Fruit fly (Drosophila melanogaster) whole organism, embryonic: Measurements from ENCODE around the gene Blos4.

Source experiments
- ATbp ChIP-seq: fragments of 200-800 bp; sonication (Bioruptor generic); optimal IDR thresholded peaks from 2 replicates; lab custom pipeline; 2017; ENCODE audit warnings: missing biosample characterization, mild to moderate bottlenecking, missing genetic modification characterization, missing genetic modification reagents
- Awh ChIP-seq: fragments of 200-800 bp; sonication (Bioruptor generic); IDR thresholded peaks from 2 replicates; pipeline ENCODE4, ENCODE4 v1.3.6; 2022; ENCODE audit warnings: missing biosample characterization, missing genetic modification characterization
- CG10543 ChIP-seq: fragments of 200-800 bp; sonication (Bioruptor generic); optimal IDR thresholded peaks from 3 replicates; lab custom pipeline; 2017; ENCODE audit warnings: missing biosample characterization, mild to moderate bottlenecking, missing genetic modification characterization, moderate library complexity
- CG11695 ChIP-seq: fragments of 200-800 bp; sonication (Bioruptor generic); IDR thresholded peaks from 3 replicates; pipeline ENCODE4 v1.3.6; 2022; ENCODE audit warnings: missing biosample characterization, missing genetic modification characterization
- CG13296 ChIP-seq: fragments of 200-800 bp; sonication (Bioruptor generic); optimal IDR thresholded peaks from 3 replicates; lab custom pipeline; 2018; ENCODE audit warnings: missing biosample characterization, mild to moderate bottlenecking, missing genetic modification characterization
- CG13624 ChIP-seq: fragments of 200-800 bp; sonication (Bioruptor generic); optimal IDR thresholded peaks from 2 replicates; lab custom pipeline; 2016; ENCODE audit warnings: missing biosample characterization, missing genetic modification characterization
- CG14710 ChIP-seq: fragments of 200-800 bp; sonication (Bioruptor generic); optimal IDR thresholded peaks from 3 replicates; lab custom pipeline; 2019; ENCODE audit warnings: missing biosample characterization, mild to moderate bottlenecking, missing genetic modification characterization, moderate library complexity
- CG15073 ChIP-seq: fragments of 200-800 bp; sonication (Bioruptor generic); optimal IDR thresholded peaks from 2 replicates; lab custom pipeline; 2016; ENCODE audit warnings: missing biosample characterization, missing genetic modification characterization
- CG15479 ChIP-seq: fragments of 200-800 bp; sonication (Bioruptor generic); optimal IDR thresholded peaks from 3 replicates; lab custom pipeline; 2019; ENCODE audit warnings: missing biosample characterization, mild to moderate bottlenecking, missing genetic modification characterization, moderate library complexity
- CG17912 ChIP-seq: fragments of 200-800 bp; sonication (Bioruptor generic); optimal IDR thresholded peaks from 2 replicates; lab custom pipeline; 2018; ENCODE audit warnings: missing biosample characterization, mild to moderate bottlenecking, missing genetic modification characterization
- CG2199 ChIP-seq: fragments of 200-800 bp; sonication (Bioruptor generic); IDR thresholded peaks from 3 replicates; pipeline ENCODE4 v1.3.6; 2022; ENCODE audit warnings: missing biosample characterization, missing genetic modification characterization
- CG2712 ChIP-seq: fragments of 200-800 bp; optimal IDR thresholded peaks from 3 replicates; lab custom pipeline; 2019; ENCODE audit warnings: missing biosample characterization, mild to moderate bottlenecking, missing genetic modification characterization, moderate library complexity
- CG2889 ChIP-seq: fragments of 200-800 bp; sonication (Bioruptor generic); IDR thresholded peaks from 3 replicates; pipeline ENCODE4 v1.3.6; 2022; ENCODE audit warnings: missing biosample characterization, missing genetic modification characterization
- CG3726 ChIP-seq: fragments of 200-800 bp; sonication (Bioruptor generic); IDR thresholded peaks from 3 replicates; pipeline ENCODE4, ENCODE4 v1.3.6; 2022; ENCODE audit warnings: missing biosample characterization, missing genetic modification characterization
- CG42726 ChIP-seq: fragments of 200-800 bp; sonication (Bioruptor generic); IDR thresholded peaks from 2 replicates; pipeline ENCODE4 v1.3.6; 2022; ENCODE audit warnings: missing biosample characterization, missing genetic modification characterization; ENCODE audit not compliant: partially characterized antibody
- CG4360 ChIP-seq: fragments of 200-800 bp; sonication (Bioruptor generic); IDR thresholded peaks from 2 replicates; pipeline ENCODE4 v1.3.6; 2022; ENCODE audit warnings: missing biosample characterization, missing genetic modification characterization
- CG43689 ChIP-seq: fragments of 200-800 bp; sonication (Bioruptor generic); IDR thresholded peaks from 2 replicates; pipeline ENCODE4 v1.3.6; 2022; ENCODE audit warnings: missing biosample characterization, missing genetic modification characterization
- CG6765 ChIP-seq: fragments of 200-800 bp; sonication (Bioruptor generic); optimal IDR thresholded peaks from 3 replicates; lab custom pipeline; 2017; ENCODE audit warnings: missing biosample characterization, mild to moderate bottlenecking, missing genetic modification characterization
- CG7839 ChIP-seq: fragments of 200-800 bp; sonication (Bioruptor generic); optimal IDR thresholded peaks from 3 replicates; lab custom pipeline; 2018; ENCODE audit warnings: missing biosample characterization, mild to moderate bottlenecking, missing genetic modification characterization, moderate library complexity
- CG8388 ChIP-seq: fragments of 200-800 bp; sonication (Bioruptor generic); optimal IDR thresholded peaks from 2 replicates; lab custom pipeline; 2019; ENCODE audit warnings: missing biosample characterization, mild to moderate bottlenecking, missing genetic modification characterization, moderate library complexity
- CG8765 ChIP-seq: fragments of 200-800 bp; sonication (Bioruptor generic); IDR thresholded peaks from 2 replicates; pipeline ENCODE4 v1.3.6; 2022; ENCODE audit warnings: missing biosample characterization, missing genetic modification characterization
- Dad ChIP-seq: fragments of 200-800 bp; sonication (Bioruptor generic); optimal IDR thresholded peaks from 3 replicates; lab custom pipeline; 2016; ENCODE audit warnings: missing biosample characterization, missing genetic modification characterization
- E2f1 ChIP-seq: fragments of 200-800 bp; sonication (Bioruptor generic); IDR thresholded peaks from 2 replicates; pipeline ENCODE4 v1.3.6; 2022; ENCODE audit warnings: missing biosample characterization, missing genetic modification characterization
- Eip74EF ChIP-seq, 2 experiments: fragments of 200-800 bp in 1 of 2; fragments of >200 bp in 1 of 2; sonication (Bioruptor generic) in 1 of 2; optimal IDR thresholded peaks; 2 replicates each; lab custom pipeline; 2017 to 2019; ENCODE audit warnings: missing biosample characterization in 2 of 2, missing genetic modification characterization in 2 of 2, mild to moderate bottlenecking in 1 of 2, moderate library complexity in 1 of 2
- H2.0 ChIP-seq: fragments of 200-800 bp; sonication (Bioruptor generic); IDR thresholded peaks from 2 replicates; pipeline ENCODE4 v1.3.6; 2022; ENCODE audit warnings: missing biosample characterization, missing genetic modification characterization
- Hey ChIP-seq: fragments of 200-800 bp; sonication (Bioruptor generic); optimal IDR thresholded peaks from 3 replicates; lab custom pipeline; 2018; ENCODE audit warnings: missing biosample characterization, mild to moderate bottlenecking, missing genetic modification characterization
- Hmx ChIP-seq: fragments of 200-800 bp; sonication (Bioruptor generic); optimal IDR thresholded peaks from 2 replicates; lab custom pipeline; 2016; ENCODE audit warnings: missing biosample characterization, missing genetic modification characterization
- Hr39 ChIP-seq: fragments of >200 bp; optimal IDR thresholded peaks from 2 replicates; lab custom pipeline; 2017
- Kr ChIP-seq: fragments of 200-800 bp; sonication (Bioruptor generic); optimal IDR thresholded peaks from 2 replicates; lab custom pipeline; 2017; ENCODE audit warnings: missing biosample characterization, mild to moderate bottlenecking, missing genetic modification characterization
- Optix ChIP-seq: fragments of 200-800 bp; sonication (Bioruptor generic); IDR thresholded peaks from 3 replicates; pipeline ENCODE4 v1.3.6; 2022; ENCODE audit warnings: missing biosample characterization, missing genetic modification characterization
- Poxn ChIP-seq: fragments of 200-800 bp; sonication (Bioruptor generic); IDR thresholded peaks from 2 replicates; pipeline ENCODE4 v1.3.6; 2022; ENCODE audit warnings: missing biosample characterization, missing genetic modification characterization
- Ptx1 ChIP-seq: fragments of 200-800 bp; sonication (Bioruptor generic); IDR thresholded peaks from 2 replicates; pipeline ENCODE4 v1.3.6; 2022; ENCODE audit warnings: missing biosample characterization, missing genetic modification characterization
- Ravus ChIP-seq: fragments of 200-800 bp; sonication (Bioruptor generic); IDR thresholded peaks from 2 replicates; pipeline ENCODE4 v1.3.6; 2022; ENCODE audit warnings: missing biosample characterization, missing genetic modification characterization
- ac ChIP-seq: fragments of 200-800 bp; sonication (Bioruptor generic); optimal IDR thresholded peaks from 3 replicates; lab custom pipeline; 2017; ENCODE audit warnings: missing biosample characterization, mild to moderate bottlenecking, missing genetic modification characterization
- ase ChIP-seq: fragments of 200-800 bp; sonication (Bioruptor generic); IDR thresholded peaks from 3 replicates; pipeline ENCODE4 v1.3.6; 2022; ENCODE audit warnings: missing biosample characterization, missing genetic modification characterization
- ash1 ChIP-seq: fragments of 200-800 bp; sonication (Bioruptor generic); optimal IDR thresholded peaks from 2 replicates; lab custom pipeline; 2018; ENCODE audit warnings: missing biosample characterization, mild to moderate bottlenecking, missing genetic modification characterization
- ato ChIP-seq: fragments of 200-800 bp; sonication (Bioruptor generic); IDR thresholded peaks from 2 replicates; pipeline ENCODE4 v1.3.6; 2022; ENCODE audit warnings: missing biosample characterization, missing genetic modification characterization; ENCODE audit not compliant: partially characterized antibody
- bcd ChIP-seq: fragments of 200-800 bp; sonication (Bioruptor generic); optimal IDR thresholded peaks from 2 replicates; lab custom pipeline; 2017; ENCODE audit warnings: missing biosample characterization, mild to moderate bottlenecking, missing genetic modification characterization
- crp ChIP-seq, 2 experiments: fragments of 200-800 bp; sonication (Bioruptor generic); optimal IDR thresholded peaks; 2 replicates in 1 of 2; 3 replicates in 1 of 2; lab custom pipeline; 2017; ENCODE audit warnings: missing biosample characterization in 2 of 2, missing genetic modification characterization in 2 of 2, mild to moderate bottlenecking in 1 of 2, moderate library complexity in 1 of 2
- disco-r ChIP-seq: fragments of 200-800 bp; sonication (Bioruptor generic); optimal IDR thresholded peaks from 2 replicates; lab custom pipeline; 2016; ENCODE audit warnings: missing biosample characterization, missing genetic modification characterization
- dm ChIP-seq: fragments of 200-800 bp; sonication (Bioruptor generic); optimal IDR thresholded peaks from 3 replicates; lab custom pipeline; 2016; ENCODE audit warnings: missing biosample characterization, missing genetic modification characterization
- insv ChIP-seq, 2 experiments: fragments of 200-800 bp; sonication (Bioruptor generic); optimal IDR thresholded peaks; 3 replicates each; lab custom pipeline; 2016 to 2018; ENCODE audit warnings: missing biosample characterization in 2 of 2, missing genetic modification characterization in 2 of 2
- jing ChIP-seq: fragments of 200-800 bp; sonication (Bioruptor generic); optimal IDR thresholded peaks from 2 replicates; lab custom pipeline; 2018; ENCODE audit warnings: missing biosample characterization, mild to moderate bottlenecking, missing genetic modification characterization
- p53 ChIP-seq: fragments of 200-800 bp; sonication (Bioruptor generic); optimal IDR thresholded peaks from 2 replicates; lab custom pipeline; 2016; ENCODE audit warnings: missing biosample characterization, missing genetic modification characterization
- pnt ChIP-seq: fragments of 200-800 bp; sonication (Bioruptor generic); optimal IDR thresholded peaks from 3 replicates; lab custom pipeline; 2016; ENCODE audit warnings: missing biosample characterization, missing genetic modification characterization
- repo ChIP-seq: fragments of 200-800 bp; sonication (Bioruptor generic); optimal IDR thresholded peaks from 2 replicates; lab custom pipeline; 2016; ENCODE audit warnings: missing biosample characterization, missing genetic modification characterization
- run ChIP-seq: fragments of 200-800 bp; sonication (Bioruptor generic); optimal IDR thresholded peaks from 3 replicates; lab custom pipeline; 2018; ENCODE audit warnings: missing biosample characterization, mild to moderate bottlenecking, missing genetic modification characterization
- scrt ChIP-seq: fragments of 200-800 bp; sonication (Bioruptor generic); optimal IDR thresholded peaks from 2 replicates; lab custom pipeline; 2018; ENCODE audit warnings: missing biosample characterization, mild to moderate bottlenecking, missing genetic modification characterization, moderate library complexity
- ssp ChIP-seq: fragments of 200-800 bp; sonication (Bioruptor generic); IDR thresholded peaks from 2 replicates; pipeline ENCODE4 v1.3.6; 2022; ENCODE audit warnings: missing biosample characterization, missing genetic modification characterization
- tll ChIP-seq, 2 experiments: fragments of 200-800 bp in 1 of 2; fragments of >200 bp in 1 of 2; sonication (Bioruptor generic) in 1 of 2; optimal IDR thresholded peaks; 2 replicates each; lab custom pipeline; 2017 to 2019; ENCODE audit warnings: missing biosample characterization in 2 of 2, missing genetic modification characterization in 2 of 2, mild to moderate bottlenecking in 1 of 2, moderate library complexity in 1 of 2
- unpg ChIP-seq: fragments of 200-800 bp; sonication (Bioruptor generic); optimal IDR thresholded peaks from 3 replicates; lab custom pipeline; 2018; ENCODE audit warnings: missing biosample characterization, mild to moderate bottlenecking, missing genetic modification characterization, moderate library complexity

Blos4 gene

DNA sequence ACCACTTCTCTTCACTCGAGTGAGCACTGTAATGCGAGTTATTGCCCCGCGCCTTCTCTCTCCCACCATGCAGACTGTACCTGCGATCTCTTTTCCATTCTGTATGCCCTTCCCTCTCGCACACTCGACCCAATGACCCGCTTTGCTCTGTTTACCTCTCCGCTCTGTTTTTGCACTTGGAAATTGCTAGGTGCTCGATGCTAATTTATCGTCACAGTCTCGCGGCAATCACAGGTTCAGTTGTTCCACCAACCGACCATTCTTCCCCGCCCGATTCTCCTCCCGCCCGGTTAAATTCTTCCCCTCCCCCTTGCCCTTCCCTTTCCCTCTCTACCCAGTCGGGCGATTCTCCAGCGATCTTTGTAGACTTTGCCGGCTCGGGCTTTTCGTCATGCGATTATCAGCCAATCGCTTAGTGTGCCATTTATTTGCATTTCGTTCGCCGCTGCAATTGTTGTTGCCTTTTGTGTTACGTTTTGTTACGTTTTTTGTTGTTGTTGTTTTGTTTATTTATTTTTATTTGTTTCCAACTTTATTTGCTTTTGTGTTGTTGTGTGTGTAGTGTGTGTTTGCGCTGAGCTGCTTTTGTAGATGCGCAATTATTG, 11.0 kb upstream of the Blos4 start (continued):
- no peak for TF ChIP-seq jing
- no peak for TF ChIP-seq p53 (GFP tag; lab: Kevin White, UChicago)
- TF ChIP-seq CG4360 (GFP tag; lab: Robert Waterston, UW) = peak; percentile 42; the same call in 1 of the 2 replicates
- TF ChIP-seq CG8388 (GFP tag; lab: Kevin White, UChicago) = no peak
- TF ChIP-seq Awh (GFP tag; lab: Robert Waterston, UW) = no peak
- TF ChIP-seq ash1 (GFP tag; lab: Kevin White, UChicago) = no peak
- TF ChIP-seq crp (GFP tag; optimal IDR thresholded peaks at IDR 0.05; lab: Kevin White, UChicago) = no peak
- TF ChIP-seq insv (GFP tag; optimal IDR thresholded peaks at IDR 0.05; lab: Kevin White, UChicago) = no peak
- no peak for TF ChIP-seq Hmx (GFP tag; lab: Kevin White, UChicago)
- TF ChIP-seq tll (GFP tag; optimal IDR thresholded peaks at IDR 0.05; lab: Kevin White, UChicago) = no peak
- no peak for TF ChIP-seq CG2712 (tag; lab: Kevin White, UChicago)
- no peak for TF ChIP-seq CG6765 (GFP tag; lab: Kevin White, UChicago)
- peak; percentile 28 for TF ChIP-seq CG13296 (GFP tag; lab: Kevin White, UChicago)
- TF ChIP-seq CG3726 (GFP tag; lab: Robert Waterston, UW) = no peak
- TF ChIP-seq CG15479 = no peak
- TF ChIP-seq CG2889 (GFP tag; lab: Robert Waterston, UW) = no peak
- 0 out of 3 replicates have a peak, but pooled peaks have one; percentile 17 for TF ChIP-seq CG11695 (GFP tag; lab: Robert Waterston, UW)
- no peak for TF ChIP-seq CG7839 (tag; lab: Kevin White, UChicago)
- no peak for TF ChIP-seq E2f1 (GFP tag; lab: Robert Waterston, UW)
- TF ChIP-seq CG14710 (tag; lab: Kevin White, UChicago) = no peak
- TF ChIP-seq Eip74EF (GFP tag; optimal IDR thresholded peaks at IDR 0.05; lab: Kevin White, UChicago) = no peak
- no peak for TF ChIP-seq unpg (GFP tag; lab: Kevin White, UChicago)
- TF ChIP-seq bcd (GFP tag; lab: Kevin White, UChicago) = no peak
- TF ChIP-seq CG8765 (GFP tag; lab: Robert Waterston, UW) = no peak
- no peak for TF ChIP-seq Optix (GFP tag; lab: Robert Waterston, UW)
- TF ChIP-seq CG15073 (GFP tag; lab: Kevin White, UChicago) = no peak
- TF ChIP-seq CG43689 (GFP tag; lab: Robert Waterston, UW) = no peak
- no peak for TF ChIP-seq CG2199
- no peak for TF ChIP-seq H2.0 (GFP tag; lab: Robert Waterston, UW)
- no peak for TF ChIP-seq Kr (GFP tag; lab: Kevin White, UChicago)
- no peak for TF ChIP-seq repo (GFP tag; lab: Kevin White, UChicago)
- TF ChIP-seq ssp (GFP tag; lab: Robert Waterston, UW) = no peak
- no peak for TF ChIP-seq Ravus
- TF ChIP-seq Ptx1 (GFP tag; lab: Robert Waterston, UW) = no peak
- no peak for TF ChIP-seq run
- TF ChIP-seq scrt (GFP tag; lab: Kevin White, UChicago) = no peak
- no peak for TF ChIP-seq ATbp (GFP tag; lab: Kevin White, UChicago)
- TF ChIP-seq ac (GFP tag; lab: Kevin White, UChicago) = no peak
- TF ChIP-seq CG10543 (GFP tag; lab: Kevin White, UChicago) = peak; percentile 34
- TF ChIP-seq CG17912 (GFP tag; lab: Kevin White, UChicago) = no peak
- no peak for TF ChIP-seq ase (GFP tag; lab: Robert Waterston, UW)
- TF ChIP-seq pnt (GFP tag; lab: Kevin White, UChicago) = no peak
- no peak for TF ChIP-seq Hr39 (lab: Kevin White, UChicago)
- TF ChIP-seq Hey (tag; lab: Kevin White, UChicago) = no peak
- no peak for TF ChIP-seq CG42726 (GFP tag; lab: Robert Waterston, UW)
- no peak for TF ChIP-seq disco-r (GFP tag; lab: Kevin White, UChicago)
- no peak for TF ChIP-seq ato
- TF ChIP-seq dm = no peak
- TF ChIP-seq Dad (GFP tag; lab: Kevin White, UChicago) = no peak
- peak; percentile 15 for TF ChIP-seq CG13624 (GFP tag; lab: Kevin White, UChicago)
- no peak for TF ChIP-seq Poxn (GFP tag; lab: Robert Waterston, UW)
